Worm (Caenorhabditis elegans) whole organism, late embryonic: ENCODE results near the gene F59A6.10.

Source experiments
- C08G9.2 ChIP-seq: sonication (generic microtip); optimal IDR thresholded peaks from 2 replicates; lab custom pipeline; 2016; ENCODE audit warnings: mild to moderate bottlenecking, missing genetic modification characterization, moderate library complexity, missing compliant biosample characterization
- C38D4.7 ChIP-seq: fragments of 200-800 bp; sonication (Bioruptor generic); optimal IDR thresholded peaks from 2 replicates; lab custom pipeline; 2018; ENCODE audit warnings: mild to moderate bottlenecking, missing genetic modification characterization, moderate library complexity, missing compliant biosample characterization
- F13H6.1 ChIP-seq: sonication (generic microtip); optimal IDR thresholded peaks from 2 replicates; lab custom pipeline; 2016; ENCODE audit warnings: missing genetic modification characterization, missing compliant biosample characterization
- Y22D7AL.16 ChIP-seq: sonication (generic microtip); optimal IDR thresholded peaks from 2 replicates; lab custom pipeline; 2016; ENCODE audit warnings: missing genetic modification characterization, missing compliant biosample characterization
- ahr-1 ChIP-seq: sonication (generic microtip); optimal IDR thresholded peaks from 2 replicates; lab custom pipeline; 2016; ENCODE audit warnings: missing genetic modification characterization, missing compliant biosample characterization
- ceh-14 ChIP-seq: sonication (generic microtip); optimal IDR thresholded peaks from 2 replicates; lab custom pipeline; 2016; ENCODE audit warnings: missing genotype, missing genetic modification characterization, missing compliant biosample characterization
- ceh-2 ChIP-seq: sonication (generic microtip); optimal IDR thresholded peaks from 2 replicates; lab custom pipeline; 2016; ENCODE audit warnings: missing genotype, missing genetic modification characterization, missing compliant biosample characterization
- ceh-30 ChIP-seq: fragments of 150-350 bp; optimal IDR thresholded peaks from 2 replicates; lab custom pipeline; 2014; ENCODE audit warnings: missing biosample characterization, missing genetic modification characterization
- ceh-31 ChIP-seq: sonication (generic microtip); optimal IDR thresholded peaks from 2 replicates; lab custom pipeline; 2016; ENCODE audit warnings: missing genetic modification characterization, missing compliant biosample characterization
- ceh-34 ChIP-seq: sonication (generic microtip); optimal IDR thresholded peaks from 2 replicates; lab custom pipeline; 2016; ENCODE audit warnings: mild to moderate bottlenecking, missing genetic modification characterization, missing compliant biosample characterization
- ceh-45 ChIP-seq: fragments of 200-800 bp; sonication (Bioruptor generic); IDR thresholded peaks from 2 replicates; pipeline ENCODE4 v1.3.6; 2022; ENCODE audit warnings: missing genetic modification reagents, missing genetic modification characterization, missing compliant biosample characterization
- ceh-48 ChIP-seq: sonication (generic microtip); optimal IDR thresholded peaks from 2 replicates; lab custom pipeline; 2016; ENCODE audit warnings: missing genetic modification characterization, inconsistent platforms, missing compliant biosample characterization
- ceh-9 ChIP-seq: sonication (generic microtip); optimal IDR thresholded peaks from 2 replicates; lab custom pipeline; 2016; ENCODE audit warnings: mild to moderate bottlenecking, missing genetic modification characterization, inconsistent platforms, missing compliant biosample characterization
- che-1 ChIP-seq: sonication (generic microtip); optimal IDR thresholded peaks from 2 replicates; lab custom pipeline; 2016; ENCODE audit warnings: mild to moderate bottlenecking, missing genetic modification characterization, missing compliant biosample characterization
- dmd-4 ChIP-seq: sonication (generic microtip); optimal IDR thresholded peaks from 2 replicates; lab custom pipeline; 2016; ENCODE audit warnings: borderline replicate concordance, missing genetic modification characterization, missing compliant biosample characterization
- dve-1 ChIP-seq: sonication (generic microtip); optimal IDR thresholded peaks from 2 replicates; lab custom pipeline; 2017; ENCODE audit warnings: antibody characterized with exemption, mild to moderate bottlenecking, missing genetic modification characterization, missing compliant biosample characterization
- ets-4 ChIP-seq: sonication (generic microtip); optimal IDR thresholded peaks from 2 replicates; lab custom pipeline; 2016; ENCODE audit warnings: missing genetic modification characterization, missing compliant biosample characterization
- eyg-1 ChIP-seq: sonication (generic microtip); optimal IDR thresholded peaks from 2 replicates; lab custom pipeline; 2016; ENCODE audit warnings: missing genotype, missing genetic modification characterization, missing compliant biosample characterization
- fkh-10 ChIP-seq: fragments of 150-350 bp; optimal IDR thresholded peaks from 2 replicates; lab custom pipeline; 2014; ENCODE audit warnings: missing biosample characterization, missing genetic modification reagents, missing genetic modification characterization
- fkh-6 ChIP-seq: sonication (generic microtip); optimal IDR thresholded peaks from 2 replicates; lab custom pipeline; 2016; ENCODE audit warnings: missing genetic modification characterization, missing compliant biosample characterization
- hlh-6 ChIP-seq: sonication (generic microtip); optimal IDR thresholded peaks from 2 replicates; lab custom pipeline; 2016; ENCODE audit warnings: missing genotype, missing genetic modification characterization, missing compliant biosample characterization
- hlh-8 ChIP-seq: sonication (generic microtip); optimal IDR thresholded peaks from 2 replicates; lab custom pipeline; 2016; ENCODE audit warnings: missing genotype, missing genetic modification characterization, missing compliant biosample characterization
- madf-2 ChIP-seq: sonication (generic microtip); optimal IDR thresholded peaks from 2 replicates; lab custom pipeline; 2017; ENCODE audit warnings: missing genetic modification characterization, missing compliant biosample characterization
- mec-3 ChIP-seq: sonication (generic microtip); optimal IDR thresholded peaks from 2 replicates; lab custom pipeline; 2016; ENCODE audit warnings: borderline replicate concordance, missing genetic modification characterization, missing compliant biosample characterization
- nfya-1 ChIP-seq: sonication (generic microtip); optimal IDR thresholded peaks from 2 replicates; lab custom pipeline; 2017; ENCODE audit warnings: missing genetic modification characterization, mild to moderate bottlenecking, missing compliant biosample characterization, antibody characterized with exemption, moderate library complexity
- nhr-11 ChIP-seq: fragments of 150-350 bp; optimal IDR thresholded peaks from 2 replicates; lab custom pipeline; 2014; ENCODE audit warnings: missing biosample characterization, missing genetic modification characterization
- nhr-232 ChIP-seq: sonication (generic microtip); optimal IDR thresholded peaks from 2 replicates; lab custom pipeline; 2016; ENCODE audit warnings: missing genetic modification characterization, missing compliant biosample characterization
- npax-4 ChIP-seq: sonication (generic microtip); optimal IDR thresholded peaks from 2 replicates; lab custom pipeline; 2016; ENCODE audit warnings: missing genetic modification characterization, missing compliant biosample characterization
- odd-2 ChIP-seq: sonication (generic microtip); optimal IDR thresholded peaks from 2 replicates; lab custom pipeline; 2017; ENCODE audit warnings: antibody characterized with exemption, mild to moderate bottlenecking, missing genetic modification characterization, missing compliant biosample characterization
- pag-3 ChIP-seq: sonication (generic microtip); optimal IDR thresholded peaks from 2 replicates; lab custom pipeline; 2016; ENCODE audit warnings: missing compliant biosample characterization, missing genetic modification characterization, borderline replicate concordance
- pha-4 ChIP-seq: fragments of 150-350 bp; optimal IDR thresholded peaks from 2 replicates; lab custom pipeline; 2018; ENCODE audit warnings: missing biosample characterization, missing genetic modification reagents, missing genetic modification characterization
- pros-1 ChIP-seq: fragments of 150-350 bp; optimal IDR thresholded peaks from 2 replicates; lab custom pipeline; 2014; ENCODE audit warnings: missing biosample characterization, missing genetic modification reagents, missing genetic modification characterization
- rnt-1 ChIP-seq: sonication (generic microtip); optimal IDR thresholded peaks from 2 replicates; lab custom pipeline; 2016; ENCODE audit warnings: missing genetic modification characterization, missing compliant biosample characterization
- sdc-2 ChIP-seq: sonication (generic microtip); optimal IDR thresholded peaks from 2 replicates; lab custom pipeline; 2016; ENCODE audit warnings: missing genotype, missing genetic modification characterization, missing compliant biosample characterization
- sox-4 ChIP-seq: sonication (generic microtip); optimal IDR thresholded peaks from 2 replicates; lab custom pipeline; 2017; ENCODE audit warnings: mild to moderate bottlenecking, missing genetic modification characterization, inconsistent platforms, missing compliant biosample characterization
- tbx-2 ChIP-seq: sonication (generic microtip); optimal IDR thresholded peaks from 2 replicates; lab custom pipeline; 2016; ENCODE audit warnings: missing genetic modification characterization, missing compliant biosample characterization
- tbx-7 ChIP-seq: sonication (generic microtip); optimal IDR thresholded peaks from 2 replicates; lab custom pipeline; 2016; ENCODE audit warnings: missing genotype, missing genetic modification characterization, missing compliant biosample characterization
- ttx-3 ChIP-seq: sonication (generic microtip); optimal IDR thresholded peaks from 2 replicates; lab custom pipeline; 2016; ENCODE audit warnings: missing genetic modification reagents, missing genetic modification characterization, missing compliant biosample characterization
- unc-3 ChIP-seq, 2 experiments: fragments of 200-800 bp in 1 of 2; sonication (Bioruptor generic) in 1 of 2; sonication (generic microtip) in 1 of 2; conservative IDR thresholded peaks in 1 of 2; optimal IDR thresholded peaks in 1 of 2; 2 replicates each; pipeline versions ENCODE4 v1.3.6 to Lab custom; 2016 to 2022; ENCODE audit warnings: missing compliant biosample characterization in 2 of 2, missing genetic modification characterization in 2 of 2, missing genetic modification reagents in 1 of 2
- unc-42 ChIP-seq: sonication (generic microtip); optimal IDR thresholded peaks from 2 replicates; lab custom pipeline; 2016; ENCODE audit warnings: missing genotype, missing genetic modification characterization, missing compliant biosample characterization
- unc-55 ChIP-seq: sonication (generic microtip); optimal IDR thresholded peaks from 2 replicates; lab custom pipeline; 2017; ENCODE audit warnings: missing biosample characterization, missing genetic modification reagents, missing genetic modification characterization
- zip-5 ChIP-seq: sonication (generic microtip); optimal IDR thresholded peaks from 2 replicates; lab custom pipeline; 2016; ENCODE audit warnings: missing genetic modification characterization, missing compliant biosample characterization
- ztf-16 ChIP-seq: sonication (generic microtip); optimal IDR thresholded peaks from 2 replicates; lab custom pipeline; 2017; ENCODE audit warnings: missing genetic modification characterization, missing compliant biosample characterization

Gene F59A6.10

DNA sequence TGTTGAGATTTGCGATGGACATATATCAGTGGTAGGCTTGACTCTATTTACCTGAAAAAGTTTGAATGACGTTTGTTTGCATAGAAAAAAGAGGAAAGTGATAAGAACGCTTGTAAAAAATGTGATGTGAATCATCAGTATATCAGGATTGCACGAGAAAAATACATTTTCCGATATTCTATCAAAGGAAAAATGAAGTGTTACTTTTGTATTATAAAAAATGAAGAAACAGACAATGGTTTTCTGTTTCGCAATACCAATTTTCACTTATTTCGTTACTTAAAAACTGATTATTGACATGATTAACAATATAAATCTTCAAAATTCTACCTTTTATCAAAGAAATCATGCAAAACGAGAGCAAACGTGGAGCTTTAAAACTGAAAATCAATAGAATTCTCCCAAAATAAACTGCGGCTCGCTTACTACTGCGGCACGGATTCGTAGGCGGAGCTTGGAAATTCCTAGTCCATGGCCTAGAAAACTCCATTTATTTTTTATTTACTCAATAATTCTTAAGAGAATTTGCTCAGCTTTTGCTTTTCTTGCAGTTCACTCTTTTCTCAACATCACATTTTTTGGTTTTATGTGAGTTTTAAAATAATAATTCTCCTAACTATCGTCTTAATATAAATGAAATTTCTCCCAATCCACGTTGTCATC, 10.1 kb upstream of the F59A6.10 start, which contains the start of the genes eif-1 and vps-24:
Gene eif-1 (minus strand): TSS at position 51 of the 663 bp plus-strand sequence.
Gene vps-24 (plus strand): TSS at position 469 of the 663 bp plus-strand sequence.
- TF ChIP-seq ceh-31 (tag; lab: Kevin White, UChicago) (peak; percentile 70), tbx-7 (tag; lab: Kevin White, UChicago) (peak; percentile 2), C38D4.7 (GFP tag; lab: Kevin White, UChicago) (no peak), tbx-2 (tag; lab: Kevin White, UChicago) (peak; percentile 62), unc-3 (GFP tag; conservative IDR thresholded peaks at IDR 0.05; lab: Robert Waterston, UW) (no peak), unc-3 (tag; optimal IDR thresholded peaks at IDR 0.05; lab: Kevin White, UChicago) (no peak), ahr-1 (no peak), ets-4 (tag; lab: Kevin White, UChicago) (peak; percentile 27), ceh-48 (tag; lab: Kevin White, UChicago) (peak; percentile 66), nhr-232 (tag; lab: Kevin White, UChicago) (no peak), ceh-14 (peak; percentile 16), ceh-2 (peak; percentile 5), eyg-1 (tag; lab: Kevin White, UChicago) (no peak), ceh-30 (no peak), nfya-1 (tag; lab: Kevin White, UChicago) (peak; percentile 2), unc-42 (tag; lab: Kevin White, UChicago) (peak; percentile 47), mec-3 (tag; lab: Kevin White, UChicago) (no peak), zip-5 (peak; percentile 32), ceh-9 (tag; lab: Kevin White, UChicago) (no peak), fkh-6 (no peak), hlh-6 (no peak), ceh-34 (tag; lab: Kevin White, UChicago) (peak; percentile 1), pha-4 (tag; lab: Kevin White, UChicago) (no peak), ceh-45 (no peak), C08G9.2 (peak; percentile 47), sdc-2 (no peak)

DNA sequence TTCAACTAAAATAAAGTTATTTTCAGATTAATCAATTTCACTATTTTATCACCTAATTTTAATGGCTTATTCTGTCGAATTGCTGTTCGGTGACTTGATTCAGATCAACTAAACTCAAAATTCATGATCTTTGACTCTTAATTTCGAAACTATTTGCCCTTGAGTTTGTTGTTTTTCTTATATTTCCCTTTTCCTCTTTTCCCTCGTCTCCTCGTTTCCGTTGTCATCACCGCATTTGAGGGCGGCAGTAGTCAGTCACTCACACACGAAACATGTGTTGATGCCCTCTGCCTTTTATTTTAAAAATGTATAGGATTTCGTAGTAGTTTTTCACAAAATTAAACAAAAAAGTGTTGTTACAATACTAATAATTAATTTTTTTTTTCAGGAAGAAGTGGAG, 8.8 kb upstream of the F59A6.10 start, which contains the start of gene rnh-1.0:
Gene rnh-1.0 (plus strand): TSS at position 389 of the 400 bp plus-strand sequence.
- TF ChIP-seq unc-55 (GFP tag; lab: Kevin White, UChicago) (peak; percentile 31), dve-1 (no peak), rnt-1 (tag; lab: Kevin White, UChicago) (no peak)
- TF ChIP-seq, all 69 proteins: peak for 1

- TF ChIP-seq madf-2 (tag; lab: Kevin White, UChicago) (no peak), sox-4 (tag; lab: Kevin White, UChicago) (no peak), C08G9.2 (no peak), F13H6.1 (tag; lab: Kevin White, UChicago) (no peak), eyg-1 (tag; lab: Kevin White, UChicago) (no peak), npax-4 (no peak), unc-55 (GFP tag; lab: Kevin White, UChicago) (no peak), odd-2 (tag; lab: Kevin White, UChicago) (no peak), che-1 (no peak)
Measured at ce11 chrII:4998657-4999056, 5.1 kb upstream of the F59A6.10 start, which contains the start of gene F59A6.11. TSS of gene F59A6.11 (minus strand) at chrII:4998757.

DNA sequence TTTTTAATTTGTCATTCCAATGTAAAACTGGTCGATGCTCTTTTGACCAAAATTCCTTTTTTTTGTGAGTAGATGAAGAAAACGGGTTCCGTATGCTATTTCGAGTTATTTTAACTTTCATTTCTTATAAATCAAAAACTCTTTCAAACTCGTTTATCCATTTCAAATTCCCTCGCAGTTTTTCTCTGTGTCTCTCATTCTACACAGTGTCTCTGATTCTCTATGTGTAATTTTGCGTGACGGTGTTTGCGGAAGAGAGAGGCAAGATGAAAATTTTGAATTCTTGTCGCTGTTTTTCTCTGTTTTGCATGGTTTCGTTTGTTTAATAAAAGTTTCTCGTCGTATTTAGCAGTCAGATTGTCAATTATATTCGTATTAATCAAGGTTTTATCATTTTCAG, 4.6 kb upstream of the F59A6.10 start, which contains the start of gene citk-2:
Gene citk-2 (plus strand): TSS at position 399 of the 400 bp plus-strand sequence.
- TF ChIP-seq hlh-8 (no peak), ceh-9 (tag; lab: Kevin White, UChicago) (no peak), hlh-6 (no peak), rnt-1 (tag; lab: Kevin White, UChicago) (peak; percentile 20), zip-5 (no peak), sdc-2 (peak; percentile 31), Y22D7AL.16 (tag; lab: Kevin White, UChicago) (no peak), pag-3 (tag; lab: Kevin White, UChicago) (no peak), dmd-4 (tag; lab: Kevin White, UChicago) (no peak), ceh-14 (peak; percentile 1), unc-55 (GFP tag; lab: Kevin White, UChicago) (peak; percentile 61), pha-4 (tag; lab: Kevin White, UChicago) (no peak), fkh-10 (GFP tag; lab: Kevin White, UChicago) (no peak), dve-1 (peak; percentile 39), ets-4 (tag; lab: Kevin White, UChicago) (peak; percentile 26), nhr-11 (no peak), nfya-1 (tag; lab: Kevin White, UChicago) (peak; percentile 86), nhr-232 (tag; lab: Kevin White, UChicago) (no peak), ceh-31 (tag; lab: Kevin White, UChicago) (peak; percentile 73), pros-1 (tag; lab: Kevin White, UChicago) (peak; percentile 21), ttx-3 (tag; lab: Kevin White, UChicago) (no peak), unc-42 (tag; lab: Kevin White, UChicago) (peak; percentile 77), ztf-16 (tag; lab: Kevin White, UChicago) (no peak), eyg-1 (tag; lab: Kevin White, UChicago) (no peak), tbx-2 (tag; lab: Kevin White, UChicago) (peak; percentile 9)
